Worm (Caenorhabditis elegans) whole organism, late embryonic: ENCODE measurements around the gene fbxa-131.

Experiments
- C38D4.7 ChIP-seq: fragments of 200-800 bp; sonication (Bioruptor generic); optimal IDR thresholded peaks from 2 replicates; lab custom pipeline; 2018; ENCODE audit warnings: mild to moderate bottlenecking, missing genetic modification characterization, moderate library complexity, missing compliant biosample characterization
- F13H6.1 ChIP-seq: sonication (generic microtip); optimal IDR thresholded peaks from 2 replicates; lab custom pipeline; 2016; ENCODE audit warnings: missing genetic modification characterization, missing compliant biosample characterization
- K02D7.2 ChIP-seq: sonication (generic microtip); optimal IDR thresholded peaks from 2 replicates; lab custom pipeline; 2017; ENCODE audit warnings: mild to moderate bottlenecking, missing genetic modification characterization, missing compliant biosample characterization
- K09A11.1 ChIP-seq: sonication (generic microtip); optimal IDR thresholded peaks from 2 replicates; lab custom pipeline; 2017; ENCODE audit warnings: antibody characterized with exemption, mild to moderate bottlenecking, missing genetic modification characterization, missing compliant biosample characterization; ENCODE audit not compliant: insufficient read depth
- Y22D7AL.16 ChIP-seq: sonication (generic microtip); optimal IDR thresholded peaks from 2 replicates; lab custom pipeline; 2016; ENCODE audit warnings: missing genetic modification characterization, missing compliant biosample characterization
- ama-1 ChIP-seq: fragments of 150-350 bp; optimal IDR thresholded peaks from 2 replicates; lab custom pipeline; 2014
- ceh-14 ChIP-seq: sonication (generic microtip); optimal IDR thresholded peaks from 2 replicates; lab custom pipeline; 2016; ENCODE audit warnings: missing genotype, missing genetic modification characterization, missing compliant biosample characterization
- ceh-18 ChIP-seq: sonication (generic microtip); optimal IDR thresholded peaks from 2 replicates; lab custom pipeline; 2016; ENCODE audit warnings: missing genetic modification characterization, missing compliant biosample characterization
- ceh-2 ChIP-seq: sonication (generic microtip); optimal IDR thresholded peaks from 2 replicates; lab custom pipeline; 2016; ENCODE audit warnings: missing genotype, missing genetic modification characterization, missing compliant biosample characterization
- ceh-22 ChIP-seq: sonication (generic microtip); optimal IDR thresholded peaks from 2 replicates; lab custom pipeline; 2017; ENCODE audit warnings: missing biosample characterization, missing genetic modification characterization
- ceh-24 ChIP-seq: sonication (generic microtip); optimal IDR thresholded peaks from 2 replicates; lab custom pipeline; 2016; ENCODE audit warnings: mild to moderate bottlenecking, missing genetic modification characterization, missing compliant biosample characterization
- ceh-31 ChIP-seq: sonication (generic microtip); optimal IDR thresholded peaks from 2 replicates; lab custom pipeline; 2016; ENCODE audit warnings: missing genetic modification characterization, missing compliant biosample characterization
- ceh-34 ChIP-seq: sonication (generic microtip); optimal IDR thresholded peaks from 2 replicates; lab custom pipeline; 2016; ENCODE audit warnings: mild to moderate bottlenecking, missing genetic modification characterization, missing compliant biosample characterization
- ceh-45 ChIP-seq: fragments of 200-800 bp; sonication (Bioruptor generic); IDR thresholded peaks from 2 replicates; pipeline ENCODE4 v1.3.6; 2022; ENCODE audit warnings: missing genetic modification reagents, missing genetic modification characterization, missing compliant biosample characterization
- ceh-48 ChIP-seq: sonication (generic microtip); optimal IDR thresholded peaks from 2 replicates; lab custom pipeline; 2016; ENCODE audit warnings: missing genetic modification characterization, inconsistent platforms, missing compliant biosample characterization
- ceh-6 ChIP-seq: fragments of 200-800 bp; sonication (Bioruptor generic); optimal IDR thresholded peaks from 2 replicates; lab custom pipeline; 2018; ENCODE audit warnings: mild to moderate bottlenecking, missing genetic modification characterization, missing compliant biosample characterization
- ceh-9 ChIP-seq: sonication (generic microtip); optimal IDR thresholded peaks from 2 replicates; lab custom pipeline; 2016; ENCODE audit warnings: mild to moderate bottlenecking, missing genetic modification characterization, inconsistent platforms, missing compliant biosample characterization
- elt-2 ChIP-seq: sonication (generic microtip); optimal IDR thresholded peaks from 2 replicates; lab custom pipeline; 2016; ENCODE audit warnings: missing genetic modification reagents, missing genetic modification characterization, missing compliant biosample characterization
- elt-4 ChIP-seq: sonication (generic microtip); optimal IDR thresholded peaks from 2 replicates; lab custom pipeline; 2016; ENCODE audit warnings: missing genetic modification characterization, missing compliant biosample characterization
- ets-4 ChIP-seq: sonication (generic microtip); optimal IDR thresholded peaks from 2 replicates; lab custom pipeline; 2016; ENCODE audit warnings: missing genetic modification characterization, missing compliant biosample characterization
- eyg-1 ChIP-seq: sonication (generic microtip); optimal IDR thresholded peaks from 2 replicates; lab custom pipeline; 2016; ENCODE audit warnings: missing genotype, missing genetic modification characterization, missing compliant biosample characterization
- fax-1 ChIP-seq: sonication (generic microtip); optimal IDR thresholded peaks from 2 replicates; lab custom pipeline; 2016; ENCODE audit warnings: missing genotype, missing genetic modification characterization, missing compliant biosample characterization
- fkh-10 ChIP-seq: fragments of 150-350 bp; optimal IDR thresholded peaks from 2 replicates; lab custom pipeline; 2014; ENCODE audit warnings: missing biosample characterization, missing genetic modification reagents, missing genetic modification characterization
- gmeb-2 ChIP-seq: sonication (generic microtip); optimal IDR thresholded peaks from 2 replicates; lab custom pipeline; 2016; ENCODE audit warnings: missing genetic modification characterization, inconsistent platforms, missing compliant biosample characterization
- hlh-15 ChIP-seq: sonication (generic microtip); optimal IDR thresholded peaks from 2 replicates; lab custom pipeline; 2016; ENCODE audit warnings: missing genetic modification characterization, missing compliant biosample characterization
- hlh-6 ChIP-seq: sonication (generic microtip); optimal IDR thresholded peaks from 2 replicates; lab custom pipeline; 2016; ENCODE audit warnings: missing genotype, missing genetic modification characterization, missing compliant biosample characterization
- hlh-8 ChIP-seq: sonication (generic microtip); optimal IDR thresholded peaks from 2 replicates; lab custom pipeline; 2016; ENCODE audit warnings: missing genotype, missing genetic modification characterization, missing compliant biosample characterization
- lim-6 ChIP-seq: sonication (generic microtip); optimal IDR thresholded peaks from 2 replicates; lab custom pipeline; 2016; ENCODE audit warnings: missing genetic modification characterization, missing compliant biosample characterization
- lin-11 ChIP-seq: fragments of 200-800 bp; sonication (Bioruptor generic); optimal IDR thresholded peaks from 2 replicates; lab custom pipeline; 2018; ENCODE audit warnings: mild to moderate bottlenecking, missing genetic modification characterization, missing compliant biosample characterization
- madf-2 ChIP-seq: sonication (generic microtip); optimal IDR thresholded peaks from 2 replicates; lab custom pipeline; 2017; ENCODE audit warnings: missing genetic modification characterization, missing compliant biosample characterization
- nfya-1 ChIP-seq: sonication (generic microtip); optimal IDR thresholded peaks from 2 replicates; lab custom pipeline; 2017; ENCODE audit warnings: missing genetic modification characterization, mild to moderate bottlenecking, missing compliant biosample characterization, antibody characterized with exemption, moderate library complexity
- nhr-11 ChIP-seq: fragments of 150-350 bp; optimal IDR thresholded peaks from 2 replicates; lab custom pipeline; 2014; ENCODE audit warnings: missing biosample characterization, missing genetic modification characterization
- nhr-232 ChIP-seq: sonication (generic microtip); optimal IDR thresholded peaks from 2 replicates; lab custom pipeline; 2016; ENCODE audit warnings: missing genetic modification characterization, missing compliant biosample characterization
- pag-3 ChIP-seq: sonication (generic microtip); optimal IDR thresholded peaks from 2 replicates; lab custom pipeline; 2016; ENCODE audit warnings: missing compliant biosample characterization, missing genetic modification characterization, borderline replicate concordance
- pat-9 ChIP-seq: fragments of 200-800 bp; sonication (Bioruptor generic); optimal IDR thresholded peaks from 2 replicates; lab custom pipeline; 2018; ENCODE audit warnings: mild to moderate bottlenecking, missing genetic modification characterization, moderate library complexity, missing compliant biosample characterization
- pha-2 ChIP-seq: sonication (generic microtip); optimal IDR thresholded peaks from 2 replicates; lab custom pipeline; 2017; ENCODE audit warnings: mild to moderate bottlenecking, missing genetic modification characterization, missing compliant biosample characterization
- pqm-1 ChIP-seq: sonication (generic microtip); optimal IDR thresholded peaks from 2 replicates; lab custom pipeline; 2016; ENCODE audit warnings: missing genetic modification characterization, missing compliant biosample characterization
- pros-1 ChIP-seq: fragments of 150-350 bp; optimal IDR thresholded peaks from 2 replicates; lab custom pipeline; 2014; ENCODE audit warnings: missing biosample characterization, missing genetic modification reagents, missing genetic modification characterization
- ref-2 ChIP-seq: sonication (generic microtip); optimal IDR thresholded peaks from 2 replicates; lab custom pipeline; 2016; ENCODE audit warnings: missing genetic modification characterization, missing compliant biosample characterization
- sox-2 ChIP-seq: fragments of 200-800 bp; sonication (Bioruptor generic); IDR thresholded peaks from 2 replicates; pipeline ENCODE4 v1.3.6; 2022; ENCODE audit warnings: missing genetic modification reagents, missing genetic modification characterization, missing compliant biosample characterization
- unc-3 ChIP-seq, 2 experiments: fragments of 200-800 bp in 1 of 2; sonication (Bioruptor generic) in 1 of 2; sonication (generic microtip) in 1 of 2; conservative IDR thresholded peaks in 1 of 2; optimal IDR thresholded peaks in 1 of 2; 2 replicates each; pipeline versions ENCODE4 v1.3.6 to Lab custom; 2016 to 2022; ENCODE audit warnings: missing compliant biosample characterization in 2 of 2, missing genetic modification characterization in 2 of 2, missing genetic modification reagents in 1 of 2
- unc-86 ChIP-seq: sonication (generic microtip); optimal IDR thresholded peaks from 2 replicates; lab custom pipeline; 2016; ENCODE audit warnings: missing genetic modification characterization, missing compliant biosample characterization
- zip-5 ChIP-seq: sonication (generic microtip); optimal IDR thresholded peaks from 2 replicates; lab custom pipeline; 2016; ENCODE audit warnings: missing genetic modification characterization, missing compliant biosample characterization

The fbxa-131 gene

DNA sequence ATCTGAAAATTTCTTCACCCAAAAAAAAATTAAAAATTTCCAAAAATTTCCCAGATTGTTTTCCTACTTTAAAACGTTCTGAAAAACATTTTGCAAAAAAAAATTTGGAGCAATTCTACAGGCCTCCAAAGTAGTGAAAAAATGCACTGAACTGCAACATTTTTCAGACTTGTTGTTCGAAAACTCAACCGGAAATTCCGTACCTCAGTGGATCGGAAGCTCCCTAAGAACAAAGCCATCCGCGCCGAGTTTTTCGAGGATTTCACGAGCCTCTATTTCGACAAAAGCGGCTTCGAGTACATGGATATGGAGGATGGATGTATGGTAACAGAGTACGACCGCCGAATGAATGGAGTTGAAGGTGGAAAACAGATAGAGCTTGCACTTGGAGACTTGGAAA lies at the start of gene fbxa-131:
TSS of gene fbxa-131 (plus strand) at position 301 of the 400 bp plus-strand sequence.
- TF ChIP-seq fax-1 (tag; lab: Kevin White, UChicago) (no peak), lim-6 (no peak), ets-4 (tag; lab: Kevin White, UChicago) (no peak), nfya-1 (tag; lab: Kevin White, UChicago) (no peak), pqm-1 (tag; lab: Kevin White, UChicago) (no peak), ceh-2 (tag; lab: Kevin White, UChicago) (no peak), ama-1 (no peak)

DNA sequence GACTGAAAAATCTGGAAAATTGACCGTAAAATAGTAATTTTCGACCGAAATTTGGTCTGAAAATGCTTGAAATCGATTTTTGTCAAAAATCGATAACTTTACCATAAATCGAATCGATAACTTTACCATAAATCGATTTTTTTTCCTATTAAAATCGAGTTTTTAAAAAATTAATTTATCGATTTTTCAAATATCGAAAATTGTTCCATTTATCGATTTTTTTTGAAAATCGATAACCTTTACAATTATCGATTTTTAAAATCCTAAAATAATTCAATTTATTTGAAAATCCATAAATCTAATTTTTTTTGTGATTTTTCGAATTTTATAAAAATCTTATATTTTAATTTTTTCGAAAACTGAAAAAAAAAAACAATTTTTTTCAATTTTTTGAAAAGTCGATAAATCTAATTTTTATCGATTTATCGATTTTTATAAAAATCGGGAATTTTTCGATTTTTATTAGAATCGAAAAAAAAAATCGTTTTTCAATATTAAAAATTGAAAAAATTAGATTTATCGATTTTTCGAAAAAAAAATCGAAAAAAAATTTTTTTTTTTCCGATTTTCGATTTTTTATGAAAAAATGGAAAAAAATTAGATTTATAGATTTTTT lies 46.8 kb upstream of the fbxa-131 start:
- TF ChIP-seq C38D4.7, result no peak
- TF ChIP-seq lin-11 (tag; lab: Kevin White, UChicago), result no peak
- no peak for TF ChIP-seq pros-1 (tag; lab: Kevin White, UChicago)
- no peak for TF ChIP-seq ceh-18
- no peak for TF ChIP-seq pat-9
- no peak for TF ChIP-seq ceh-34 (tag; lab: Kevin White, UChicago)
- no peak for TF ChIP-seq K02D7.2 (tag; lab: Kevin White, UChicago)
- TF ChIP-seq pha-2 (tag; lab: Kevin White, UChicago), result no peak
- no peak for TF ChIP-seq eyg-1 (tag; lab: Kevin White, UChicago)
- no peak for TF ChIP-seq elt-4

DNA sequence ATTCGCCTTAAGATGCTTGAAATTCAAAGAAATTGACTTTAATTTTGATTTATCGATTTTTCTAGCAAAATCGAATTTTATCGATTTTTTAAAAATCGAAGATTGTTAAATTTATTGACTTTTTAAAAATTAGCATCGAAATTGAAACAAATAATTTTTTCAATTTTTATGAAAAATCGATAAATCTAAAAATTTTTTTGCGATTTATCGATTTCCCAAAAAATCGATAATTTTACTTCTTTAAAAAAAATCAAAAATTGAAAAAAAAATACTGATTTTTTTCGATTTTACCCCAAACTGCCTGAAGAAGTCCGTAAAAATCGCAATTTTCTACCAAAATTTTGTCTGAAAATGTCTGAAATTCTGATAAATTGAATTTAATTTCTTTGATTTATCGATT lies 46.3 kb upstream of the fbxa-131 start:
- TF ChIP-seq Y22D7AL.16, result no peak
- TF ChIP-seq ceh-48, result no peak
- no peak for TF ChIP-seq K09A11.1 (tag; lab: Kevin White, UChicago)
- TF ChIP-seq K02D7.2 (tag; lab: Kevin White, UChicago), result no peak
- no peak for TF ChIP-seq ceh-22 (tag; lab: Kevin White, UChicago)
- no peak for TF ChIP-seq lim-6
- TF ChIP-seq pqm-1 (tag; lab: Kevin White, UChicago), result no peak
- no peak for TF ChIP-seq ceh-14 (tag; lab: Kevin White, UChicago)
- no peak for TF ChIP-seq nhr-232 (tag; lab: Kevin White, UChicago)
- TF ChIP-seq lin-11 (tag; lab: Kevin White, UChicago), result no peak
- TF ChIP-seq madf-2 (tag; lab: Kevin White, UChicago), result no peak
- no peak for TF ChIP-seq ref-2 (tag; lab: Kevin White, UChicago)
- no peak for TF ChIP-seq hlh-8 (tag; lab: Kevin White, UChicago)
- TF ChIP-seq fkh-10 (GFP tag; lab: Kevin White, UChicago), result no peak

DNA sequence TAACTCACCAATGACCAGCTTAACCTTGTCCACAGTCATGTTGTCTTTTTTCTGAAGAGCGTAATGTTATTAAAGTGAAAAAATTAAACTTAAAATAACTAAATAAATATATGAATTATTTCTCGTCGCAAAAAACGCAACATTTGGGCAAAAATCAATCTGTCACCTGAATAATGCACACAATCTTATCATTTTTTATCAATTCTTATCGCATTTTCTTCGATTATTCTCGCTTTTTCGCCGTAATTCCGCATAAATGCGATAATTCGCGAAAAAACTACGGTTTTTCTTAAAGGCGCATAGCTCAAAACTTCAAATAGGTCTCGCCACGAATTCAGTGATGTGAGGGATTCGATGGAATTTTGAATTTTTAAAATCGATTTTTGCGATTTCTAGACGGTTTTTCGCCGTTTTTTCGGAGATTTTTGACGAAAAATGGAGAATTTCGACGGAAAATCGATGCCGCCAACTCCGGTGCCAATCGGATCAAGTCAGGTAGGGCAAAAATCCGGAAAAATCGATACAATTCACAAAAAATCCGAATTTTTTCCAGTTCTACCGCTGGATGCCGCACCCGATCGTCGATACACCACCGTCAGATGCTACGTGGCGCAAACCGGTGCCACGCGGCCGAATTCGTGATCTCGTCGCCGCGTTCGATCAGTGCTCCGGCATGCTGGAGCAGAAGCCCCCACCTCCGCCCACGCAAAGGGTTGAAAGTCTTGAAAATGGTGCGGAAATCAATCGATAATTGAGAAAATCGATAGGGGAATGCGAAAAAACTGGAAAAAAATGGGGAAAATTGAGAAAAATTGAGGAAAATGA lies 40.7 kb upstream of the fbxa-131 start, which contains the start of the genes Y43F8C.13 and ani-3:
TSS of gene Y43F8C.13 (minus strand) at position 51 of the 825 bp plus-strand sequence.
TSS of gene ani-3 (plus strand) at position 385 of the 825 bp plus-strand sequence.
- TF ChIP-seq elt-2 (tag; lab: Kevin White, UChicago) (peak; percentile 85), unc-3 (GFP tag; conservative IDR thresholded peaks at IDR 0.05; lab: Robert Waterston, UW) (no peak), unc-3 (tag; optimal IDR thresholded peaks at IDR 0.05; lab: Kevin White, UChicago) (no peak)

DNA sequence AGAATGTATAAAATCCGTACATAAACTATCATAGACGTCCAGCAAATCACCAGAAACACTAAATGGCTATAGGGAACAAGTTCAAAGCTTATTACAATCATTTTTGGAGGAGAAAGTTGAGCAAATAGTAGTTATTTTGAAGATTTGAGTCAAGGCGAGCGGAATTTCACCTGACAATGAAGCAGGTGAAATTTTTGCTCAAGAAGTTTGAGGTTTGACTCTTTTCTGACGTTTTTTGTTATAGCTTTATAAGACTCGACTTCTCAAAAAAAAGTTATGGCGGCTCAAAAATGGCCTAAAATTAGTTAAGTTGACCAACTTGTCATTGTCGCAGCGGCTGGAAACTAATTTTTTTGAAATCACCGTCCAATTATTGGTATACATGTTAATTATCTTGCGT lies 29.4 kb upstream of the fbxa-131 start, which contains the start of gene srv-3:
TSS of gene srv-3 (minus strand) at position 101 of the 400 bp plus-strand sequence.
- TF ChIP-seq ceh-22 (tag; lab: Kevin White, UChicago), result no peak
- no peak for TF ChIP-seq ceh-45 (GFP tag; lab: Robert Waterston, UW)
- no peak for TF ChIP-seq ceh-31
- TF ChIP-seq ceh-9 (tag; lab: Kevin White, UChicago), result no peak
- no peak for TF ChIP-seq hlh-6 (tag; lab: Kevin White, UChicago)
- no peak for TF ChIP-seq ceh-24 (tag; lab: Kevin White, UChicago)
- no peak for TF ChIP-seq hlh-15
- TF ChIP-seq gmeb-2 (tag; lab: Kevin White, UChicago), result no peak
- no peak for TF ChIP-seq zip-5 (tag; lab: Kevin White, UChicago)
- no peak for TF ChIP-seq elt-4
- TF ChIP-seq pag-3 (tag; lab: Kevin White, UChicago), result no peak
- TF ChIP-seq ceh-6, result no peak
- no peak for TF ChIP-seq unc-86 (tag; lab: Kevin White, UChicago)
- TF ChIP-seq pha-2 (tag; lab: Kevin White, UChicago), result no peak
- TF ChIP-seq nhr-11 (tag; lab: Kevin White, UChicago), result no peak
- no peak for TF ChIP-seq F13H6.1
- no peak for TF ChIP-seq fkh-10 (GFP tag; lab: Kevin White, UChicago)
- TF ChIP-seq sox-2 (GFP tag; lab: Robert Waterston, UW), result no peak
- TF ChIP-seq, all 69 proteins: peak for 0
